Fruit fly (Drosophila melanogaster): ENCODE data around the gene D2hgdh.

DNA sequence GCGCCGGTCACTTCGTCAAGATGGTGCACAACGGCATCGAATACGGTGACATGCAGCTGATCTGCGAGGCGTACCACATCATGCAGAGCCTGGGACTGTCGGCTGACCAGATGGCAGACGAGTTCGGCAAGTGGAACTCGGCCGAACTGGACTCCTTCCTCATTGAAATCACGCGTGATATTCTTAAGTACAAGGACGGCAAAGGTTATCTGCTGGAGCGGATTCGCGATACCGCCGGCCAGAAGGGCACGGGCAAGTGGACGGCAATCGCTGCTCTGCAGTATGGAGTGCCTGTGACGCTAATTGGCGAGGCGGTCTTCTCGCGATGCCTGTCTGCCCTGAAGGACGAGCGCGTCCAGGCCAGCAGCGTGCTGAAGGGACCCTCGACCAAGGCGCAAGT lies 6.2 kb downstream of the D2hgdh start:
- TF ChIP-seq gsb (GFP tag; IDR thresholded peaks at IDR 0.05) (no peak), Mes4 (GFP tag; optimal IDR thresholded peaks at IDR 0.05) (no peak), tap (tag; optimal IDR thresholded peaks at IDR 0.05) (no peak), Sry-δ (GFP tag; optimal IDR thresholded peaks at IDR 0.05) (no peak), D19A (tag; optimal IDR thresholded peaks at IDR 0.05) (no peak), CG10431 (GFP tag; optimal IDR thresholded peaks at IDR 0.05) (no peak), ham (GFP tag; IDR thresholded peaks at IDR 0.05) (no peak), Antp (GFP tag; optimal IDR thresholded peaks at IDR 0.05) (no peak), Hmx (GFP tag; optimal IDR thresholded peaks at IDR 0.05) (no peak)
